Worm (Caenorhabditis elegans): Measurements from ENCODE around the gene kcc-3.

- TF ChIP-seq elt-2 (tag; optimal IDR thresholded peaks at IDR 0.05) (no peak), ama-1 (optimal IDR thresholded peaks at IDR 0.05) (peak; percentile 42), unc-39 (tag; optimal IDR thresholded peaks at IDR 0.05) (no peak), nhr-237 (tag; optimal IDR thresholded peaks at IDR 0.05) (no peak), ceh-16 (tag; optimal IDR thresholded peaks at IDR 0.05) (no peak), elt-3 (tag; optimal IDR thresholded peaks at IDR 0.05) (no peak), zag-1 (tag; optimal IDR thresholded peaks at IDR 0.05) (no peak), jun-1 (tag; optimal IDR thresholded peaks at IDR 0.05) (no peak), unc-62 (GFP tag; optimal IDR thresholded peaks at IDR 0.05) (no peak), egl-27 (tag; optimal IDR thresholded peaks at IDR 0.05) (no peak), ceh-82 (tag; optimal IDR thresholded peaks at IDR 0.05) (no peak)
Observed at ce11 chrII:7394690-7395054, 39.4 kb downstream of the kcc-3 start, which contains the start of gene bath-44.

All from whole organism, L3 larva.